Fruit fly (Drosophila melanogaster): Measurements from ENCODE around the gene Pgant6.

The Pgant6 gene

DNA sequence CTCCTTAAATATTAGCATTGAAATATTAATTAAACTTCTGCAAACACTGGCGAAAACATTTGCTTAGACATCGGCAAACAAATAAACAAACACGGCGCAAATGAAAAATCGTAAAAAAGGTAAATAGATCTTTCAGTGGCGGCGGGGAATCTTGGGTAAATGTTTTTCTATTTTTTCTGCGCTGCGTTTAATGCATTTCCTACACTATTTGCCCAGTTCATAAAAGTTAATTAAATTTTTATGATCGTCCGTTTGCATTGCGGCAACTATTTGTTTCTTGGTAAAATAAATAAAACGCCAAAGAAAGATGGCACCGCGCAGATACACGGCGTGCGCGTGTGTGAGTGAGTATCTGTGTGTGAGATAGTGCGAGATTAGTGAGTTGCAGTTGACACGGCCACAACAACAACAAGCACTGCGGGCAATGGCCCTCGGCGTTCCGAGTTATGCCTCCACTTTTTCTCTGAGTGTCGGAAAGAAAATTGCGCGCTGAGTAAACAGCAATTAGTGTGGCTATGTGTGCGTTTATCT, 16.5 kb downstream of the Pgant6 start (continued):
- TF ChIP-seq CG43689 (GFP tag; IDR thresholded peaks at IDR 0.05) (no peak), CG10209 (GFP tag; optimal IDR thresholded peaks at IDR 0.05) (peak; percentile 8), CG9215 (GFP tag; IDR thresholded peaks at IDR 0.05) (no peak), tx (GFP tag; optimal IDR thresholded peaks at IDR 0.05) (no peak), Lhr (GFP tag; optimal IDR thresholded peaks at IDR 0.05) (peak; percentile 17), CG5180 (GFP tag; optimal IDR thresholded peaks at IDR 0.05) (peak; percentile 58), PHDP (tag; optimal IDR thresholded peaks at IDR 0.05) (peak; percentile 75), CG14710 (tag; optimal IDR thresholded peaks at IDR 0.05) (peak; percentile 59), CG12391 (tag; optimal IDR thresholded peaks at IDR 0.05) (peak; percentile 10), Ets65A (GFP tag) (no peak), kni (GFP tag; optimal IDR thresholded peaks at IDR 0.05) (peak; percentile 63), CG12299 (tag; optimal IDR thresholded peaks at IDR 0.05) (peak; percentile 21), Adf1 (GFP tag; IDR thresholded peaks at IDR 0.05) (no peak), Myb (GFP tag; optimal IDR thresholded peaks at IDR 0.05) (no peak), run (tag; optimal IDR thresholded peaks at IDR 0.05) (peak; percentile 48), Dll (GFP tag; IDR thresholded peaks at IDR 0.05; ENCODE audit: partially characterized antibody) (peak; percentile 26; the same call in 1 of the 4 replicates), CG10274 (GFP tag; optimal IDR thresholded peaks at IDR 0.05) (no peak), p53 (GFP tag; optimal IDR thresholded peaks at IDR 0.05) (no peak), CG4360 (GFP tag; IDR thresholded peaks at IDR 0.05) (peak; percentile 92), Ssrp (tag; optimal IDR thresholded peaks at IDR 0.05) (no peak), cad (GFP tag; optimal IDR thresholded peaks at IDR 0.05) (no peak), Meics (GFP tag; optimal IDR thresholded peaks at IDR 0.05) (no peak), wek (GFP tag; optimal IDR thresholded peaks at IDR 0.05) (peak; percentile 68), CG2120 (GFP tag; optimal IDR thresholded peaks at IDR 0.05) (no peak), Pdp1 (GFP tag; optimal IDR thresholded peaks at IDR 0.05) (peak in 1 of 2 experiments; percentile 31), zf30C (GFP tag; optimal IDR thresholded peaks at IDR 0.05) (peak; percentile 92), gfzf (GFP tag; optimal IDR thresholded peaks at IDR 0.05) (no peak), CG17802 (tag; optimal IDR thresholded peaks at IDR 0.05) (no peak), pho (GFP tag; optimal IDR thresholded peaks at IDR 0.05) (no peak), Vsx1 (GFP tag; optimal IDR thresholded peaks at IDR 0.05) (peak; percentile 56), pan (optimal IDR thresholded peaks at IDR 0.05) (no peak), pan (GFP tag; optimal IDR thresholded peaks at IDR 0.05 in 1 of 2, IDR thresholded peaks at IDR 0.05 in 1 of 2) (no peak), Rx (GFP tag; IDR thresholded peaks at IDR 0.05) (no peak), Rfx (GFP tag; IDR thresholded peaks at IDR 0.05) (no peak), eve (GFP tag; optimal IDR thresholded peaks at IDR 0.05) (no peak), slou (GFP tag; optimal IDR thresholded peaks at IDR 0.05) (no peak), oc (tag; optimal IDR thresholded peaks at IDR 0.05) (peak; percentile 44), CG2199 (GFP tag; IDR thresholded peaks at IDR 0.05) (no peak), HHEX (GFP tag; optimal IDR thresholded peaks at IDR 0.05) (peak; percentile 46), Asciz (GFP tag; optimal IDR thresholded peaks at IDR 0.05) (peak; percentile 76), H15 (GFP tag; IDR thresholded peaks at IDR 0.05) (no peak; the same call in 2 of the 3 replicates), chm (GFP tag; IDR thresholded peaks at IDR 0.05) (peak; percentile 51; the same call in 1 of the 2 replicates), scrt (GFP tag; optimal IDR thresholded peaks at IDR 0.05) (peak; percentile 12), CG10147 (GFP tag; optimal IDR thresholded peaks at IDR 0.05) (peak; percentile 10), ab (GFP tag; optimal IDR thresholded peaks at IDR 0.05) (no peak), CG42726 (GFP tag; IDR thresholded peaks at IDR 0.05; ENCODE audit: partially characterized antibody) (no peak), gcm (GFP tag; optimal IDR thresholded peaks at IDR 0.05) (peak; percentile 64), CG16779 (GFP tag; IDR thresholded peaks at IDR 0.05) (0 out of 2 replicates have a peak, but pooled peaks have one; percentile 21), sna (GFP tag; IDR thresholded peaks at IDR 0.05; ENCODE audit: partially characterized antibody) (no peak), YL-1 (GFP tag; optimal IDR thresholded peaks at IDR 0.05) (no peak)

All from whole organism, embryonic.